Fruit fly (Drosophila melanogaster) whole organism, wandering third instar larva: ENCODE measurements around the gene CG43694.

Source experiments
- CG9705 ChIP-seq: fragments of 200-800 bp; sonication (Bioruptor generic); optimal IDR thresholded peaks from 2 replicates; lab custom pipeline; 2018; ENCODE audit warnings: missing biosample characterization, mild to moderate bottlenecking, missing genetic modification characterization
- Mio ChIP-seq: sonication (Bioruptor generic); optimal IDR thresholded peaks from 2 replicates; lab custom pipeline; 2016; ENCODE audit warnings: missing biosample characterization, missing genetic modification characterization
- OdsH ChIP-seq: fragments of 200-800 bp; sonication (Bioruptor generic); optimal IDR thresholded peaks from 2 replicates; lab custom pipeline; 2016; ENCODE audit warnings: missing biosample characterization, mild to moderate bottlenecking, missing genetic modification characterization

- TF ChIP-seq Mio (GFP tag; lab: Kevin White, UChicago): no peak
- no peak for TF ChIP-seq OdsH (GFP tag; lab: Kevin White, UChicago)
- TF ChIP-seq CG9705 (GFP tag; lab: Kevin White, UChicago): no peak
Observed at dm6 chr3R:23384591-23385260, 41.1 kb downstream of the CG43694 start, which contains the start of gene CG4393.
